Worm (Caenorhabditis elegans): ENCODE results near the gene unc-112.

DNA sequence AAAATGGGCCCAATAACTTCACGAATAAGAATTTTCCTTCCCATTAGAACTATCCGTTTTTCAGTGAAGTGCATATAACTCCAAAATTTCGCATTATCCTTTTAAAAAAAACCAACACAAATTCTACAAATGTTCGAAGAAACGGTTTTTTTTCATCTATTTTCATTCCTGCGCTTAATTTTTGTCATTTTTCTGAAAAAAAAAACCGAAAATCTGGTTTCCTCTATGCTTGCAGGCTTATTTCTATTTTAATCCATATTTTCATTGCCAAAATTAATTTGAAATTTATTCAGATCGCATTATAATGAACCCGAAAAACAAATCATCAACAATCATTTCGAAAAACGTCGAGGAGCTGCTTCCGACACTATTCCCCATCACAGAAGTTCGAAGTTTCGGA is 2.2 kb upstream of the unc-112 start, which contains the start of gene set-5:
- TF ChIP-seq unc-62 (GFP tag; optimal IDR thresholded peaks at IDR 0.05) (no peak), pha-4 (tag; optimal IDR thresholded peaks at IDR 0.05) (no peak), lin-13 (tag; optimal IDR thresholded peaks at IDR 0.05) (no peak), elt-3 (tag; optimal IDR thresholded peaks at IDR 0.05) (no peak), lin-32 (GFP tag; optimal IDR thresholded peaks at IDR 0.05) (no peak), nhr-237 (tag; optimal IDR thresholded peaks at IDR 0.05) (no peak), elt-1 (tag; optimal IDR thresholded peaks at IDR 0.05; ENCODE audit: borderline replicate concordance, insufficient read depth) (no peak)
